Fruit fly (Drosophila melanogaster) whole organism, embryonic: ENCODE results near the gene robo3.

ENCODE experiments used
- Atf6 ChIP-seq: fragments of 200-800 bp; sonication (Bioruptor generic); IDR thresholded peaks from 2 replicates; pipeline ENCODE4 v1.3.6; 2022; ENCODE audit warnings: missing biosample characterization, missing genetic modification characterization
- CG10654 ChIP-seq: fragments of 200-800 bp; sonication (Bioruptor generic); optimal IDR thresholded peaks from 2 replicates; lab custom pipeline; 2016; ENCODE audit warnings: missing biosample characterization, missing genetic modification characterization
- CG11085 ChIP-seq: fragments of 200-800 bp; sonication (Bioruptor generic); IDR thresholded peaks from 2 replicates; pipeline ENCODE4 v1.3.6; 2022; ENCODE audit warnings: missing biosample characterization, missing genetic modification characterization
- CG12155 ChIP-seq: fragments of 200-800 bp; sonication (Bioruptor generic); optimal IDR thresholded peaks from 3 replicates; lab custom pipeline; 2016; ENCODE audit warnings: missing biosample characterization, missing genetic modification characterization
- CG12659 ChIP-seq: fragments of 200-800 bp; sonication (Bioruptor generic); optimal IDR thresholded peaks from 3 replicates; lab custom pipeline; 2017; ENCODE audit warnings: mild to moderate bottlenecking, missing biosample characterization, missing genetic modification reagents, missing genetic modification characterization
- CG14014 ChIP-seq: fragments of 200-800 bp; sonication (Bioruptor generic); IDR thresholded peaks from 2 replicates; pipeline ENCODE4 v1.3.6; 2022; ENCODE audit warnings: missing biosample characterization, missing genetic modification characterization
- CG14441 ChIP-seq: fragments of 200-800 bp; sonication (Bioruptor generic); IDR thresholded peaks from 2 replicates; pipeline ENCODE4 v1.3.6; 2022; ENCODE audit warnings: missing biosample characterization, missing genetic modification characterization
- CG14965 ChIP-seq: fragments of 200-800 bp; sonication (Bioruptor generic); optimal IDR thresholded peaks from 2 replicates; lab custom pipeline; 2016; ENCODE audit warnings: missing biosample characterization, missing genetic modification characterization, borderline replicate concordance
- CG16815 ChIP-seq: fragments of 200-800 bp; sonication (Bioruptor generic); optimal IDR thresholded peaks from 3 replicates; lab custom pipeline; 2017; ENCODE audit warnings: missing biosample characterization, mild to moderate bottlenecking, missing genetic modification characterization
- CG17328 ChIP-seq: fragments of 200-800 bp; sonication (Bioruptor generic); IDR thresholded peaks from 2 replicates; pipeline ENCODE4 v1.3.6; 2022; ENCODE audit warnings: missing biosample characterization, missing genetic modification characterization
- CG17385 ChIP-seq: fragments of 200-800 bp; sonication (Bioruptor generic); optimal IDR thresholded peaks from 3 replicates; lab custom pipeline; 2018; ENCODE audit warnings: missing biosample characterization, mild to moderate bottlenecking, missing genetic modification characterization
- CG18619 ChIP-seq: fragments of 200-800 bp; sonication (Bioruptor generic); optimal IDR thresholded peaks from 3 replicates; lab custom pipeline; 2017; ENCODE audit warnings: missing biosample characterization, mild to moderate bottlenecking, missing genetic modification characterization
- CG34224 ChIP-seq: fragments of 200-800 bp; sonication (Bioruptor generic); IDR thresholded peaks from 3 replicates; pipeline ENCODE4 v1.3.6; 2022; ENCODE audit warnings: missing biosample characterization, missing genetic modification characterization; ENCODE audit not compliant: partially characterized antibody
- CG3847 ChIP-seq: fragments of 200-800 bp; sonication (Bioruptor generic); IDR thresholded peaks from 2 replicates; pipeline ENCODE4 v1.3.6; 2022; ENCODE audit warnings: missing biosample characterization, missing genetic modification characterization
- CG8089 ChIP-seq: fragments of 200-800 bp; sonication (Bioruptor generic); optimal IDR thresholded peaks from 3 replicates; lab custom pipeline; 2016; ENCODE audit warnings: missing biosample characterization, missing genetic modification characterization
- CG8359 ChIP-seq: fragments of 200-800 bp; sonication (Bioruptor generic); optimal IDR thresholded peaks from 2 replicates; lab custom pipeline; 2017; ENCODE audit warnings: missing biosample characterization, mild to moderate bottlenecking, missing genetic modification characterization, borderline replicate concordance
- CG8388 ChIP-seq: fragments of 200-800 bp; sonication (Bioruptor generic); optimal IDR thresholded peaks from 2 replicates; lab custom pipeline; 2019; ENCODE audit warnings: missing biosample characterization, mild to moderate bottlenecking, missing genetic modification characterization, moderate library complexity
- CG9932 ChIP-seq: fragments of 200-800 bp; sonication (Bioruptor generic); IDR thresholded peaks from 2 replicates; pipeline ENCODE4 v1.3.6; 2022; ENCODE audit warnings: missing biosample characterization, missing genetic modification characterization
- CkIIα-i1 ChIP-seq: fragments of 200-800 bp; sonication (Bioruptor generic); IDR thresholded peaks from 2 replicates; pipeline ENCODE4 v1.3.6; 2022; ENCODE audit warnings: missing biosample characterization, missing genetic modification characterization
- D19B ChIP-seq: fragments of 200-800 bp; sonication (Bioruptor generic); optimal IDR thresholded peaks from 2 replicates; lab custom pipeline; 2017; ENCODE audit warnings: missing biosample characterization, mild to moderate bottlenecking, missing genetic modification characterization
- ERR ChIP-seq: fragments of 200-800 bp; sonication (Bioruptor generic); optimal IDR thresholded peaks from 2 replicates; lab custom pipeline; 2016; ENCODE audit warnings: missing biosample characterization, missing genetic modification characterization
- H15 ChIP-seq: fragments of 200-800 bp; sonication (Bioruptor generic); IDR thresholded peaks from 3 replicates; pipeline ENCODE4 v1.3.6; 2022; ENCODE audit warnings: missing biosample characterization, missing genetic modification characterization
- Hmr ChIP-seq: fragments of 200-800 bp; sonication (Bioruptor generic); optimal IDR thresholded peaks from 3 replicates; lab custom pipeline; 2017; ENCODE audit warnings: mild to moderate bottlenecking, missing biosample characterization, missing genetic modification reagents, missing genetic modification characterization
- Hr51 ChIP-seq, 2 experiments: fragments of 200-800 bp; sonication (Bioruptor generic); optimal IDR thresholded peaks; 2 replicates in 1 of 2; 3 replicates in 1 of 2; lab custom pipeline; 2016 to 2018; ENCODE audit warnings: missing biosample characterization in 2 of 2, missing genetic modification characterization in 2 of 2, mild to moderate bottlenecking in 1 of 2, moderate library complexity in 1 of 2
- Hr78 ChIP-seq, 2 experiments: fragments of 200-800 bp in 1 of 2; fragments of >200 bp in 1 of 2; sonication (Bioruptor generic) in 1 of 2; optimal IDR thresholded peaks; 2 replicates each; lab custom pipeline; 2017 to 2019; ENCODE audit warnings: missing biosample characterization in 2 of 2, missing genetic modification characterization in 2 of 2, mild to moderate bottlenecking in 1 of 2, moderate library complexity in 1 of 2
- Meics ChIP-seq: fragments of 200-800 bp; sonication (Bioruptor generic); optimal IDR thresholded peaks from 2 replicates; lab custom pipeline; 2017; ENCODE audit warnings: missing biosample characterization, mild to moderate bottlenecking, missing genetic modification characterization
- Pdp1 ChIP-seq, 2 experiments: fragments of 200-800 bp; sonication (Bioruptor generic); optimal IDR thresholded peaks; 3 replicates each; lab custom pipeline; 2016; ENCODE audit warnings: missing biosample characterization in 2 of 2, missing genetic modification characterization in 2 of 2, mild to moderate bottlenecking in 1 of 2, moderate library complexity in 1 of 2
- Sox102F ChIP-seq: fragments of 200-800 bp; sonication (Bioruptor generic); optimal IDR thresholded peaks from 2 replicates; lab custom pipeline; 2018; ENCODE audit warnings: missing biosample characterization, mild to moderate bottlenecking, missing genetic modification characterization, moderate library complexity
- ap ChIP-seq: fragments of 200-800 bp; sonication (Bioruptor generic); IDR thresholded peaks from 2 replicates; pipeline ENCODE4 v1.3.6; 2022; ENCODE audit warnings: missing biosample characterization, missing genetic modification characterization
- chinmo ChIP-seq: fragments of 200-800 bp; sonication (Bioruptor generic); IDR thresholded peaks from 4 replicates; pipeline ENCODE4 v1.3.6; 2022; ENCODE audit warnings: missing biosample characterization, missing genetic modification characterization; ENCODE audit not compliant: partially characterized antibody
- ci ChIP-seq: fragments of 200-800 bp; sonication (Bioruptor generic); IDR thresholded peaks from 3 replicates; pipeline ENCODE4 v1.3.6; 2022; ENCODE audit warnings: missing biosample characterization, missing genetic modification characterization
- ftz-f1 ChIP-seq: fragments of 200-800 bp; sonication (Bioruptor generic); optimal IDR thresholded peaks from 2 replicates; lab custom pipeline; 2016; ENCODE audit warnings: missing biosample characterization, missing genetic modification characterization
- grau ChIP-seq: fragments of 200-800 bp; optimal IDR thresholded peaks from 3 replicates; lab custom pipeline; 2019; ENCODE audit warnings: missing biosample characterization, mild to moderate bottlenecking, missing genetic modification characterization, moderate library complexity
- grn ChIP-seq: fragments of 200-800 bp; sonication (Bioruptor generic); optimal IDR thresholded peaks from 3 replicates; lab custom pipeline; 2017; ENCODE audit warnings: missing biosample characterization, missing genetic modification characterization
- gsb-n ChIP-seq: fragments of 200-800 bp; sonication (Bioruptor generic); optimal IDR thresholded peaks from 3 replicates; lab custom pipeline; 2018; ENCODE audit warnings: missing biosample characterization, mild to moderate bottlenecking, missing genetic modification characterization
- knrl ChIP-seq: fragments of 200-800 bp; sonication (Bioruptor generic); IDR thresholded peaks from 3 replicates; pipeline ENCODE4 v1.3.6; 2022; ENCODE audit warnings: missing biosample characterization, missing genetic modification characterization; ENCODE audit not compliant: partially characterized antibody
- luna ChIP-seq: fragments of 200-800 bp; sonication (Bioruptor generic); optimal IDR thresholded peaks from 2 replicates; lab custom pipeline; 2016; ENCODE audit warnings: missing biosample characterization, missing genetic modification characterization
- nmo ChIP-seq: fragments of 200-800 bp; sonication (Bioruptor generic); optimal IDR thresholded peaks from 2 replicates; lab custom pipeline; 2018; ENCODE audit warnings: missing biosample characterization, mild to moderate bottlenecking, missing genetic modification characterization, moderate library complexity
- p53 ChIP-seq: fragments of 200-800 bp; sonication (Bioruptor generic); optimal IDR thresholded peaks from 2 replicates; lab custom pipeline; 2016; ENCODE audit warnings: missing biosample characterization, missing genetic modification characterization
- row ChIP-seq: fragments of 200-800 bp; sonication (Bioruptor generic); IDR thresholded peaks from 3 replicates; pipeline ENCODE4 v1.3.6; 2022; ENCODE audit warnings: missing biosample characterization, missing genetic modification characterization
- sim ChIP-seq: fragments of 200-800 bp; sonication (Bioruptor generic); IDR thresholded peaks from 2 replicates; pipeline ENCODE4 v1.3.6; 2022; ENCODE audit warnings: missing biosample characterization, missing genetic modification characterization
- tgo ChIP-seq: fragments of 200-800 bp; sonication (Bioruptor generic); IDR thresholded peaks from 3 replicates; pipeline ENCODE4 v1.3.6; 2022; ENCODE audit warnings: missing biosample characterization, missing genetic modification characterization
- tio ChIP-seq: fragments of 200-800 bp; sonication (Bioruptor generic); optimal IDR thresholded peaks from 2 replicates; lab custom pipeline; 2017; ENCODE audit warnings: missing biosample characterization, missing genetic modification characterization, inconsistent platforms
- unpg ChIP-seq: fragments of 200-800 bp; sonication (Bioruptor generic); optimal IDR thresholded peaks from 3 replicates; lab custom pipeline; 2018; ENCODE audit warnings: missing biosample characterization, mild to moderate bottlenecking, missing genetic modification characterization, moderate library complexity
- zfh1 ChIP-seq: fragments of 200-800 bp; sonication (Bioruptor generic); IDR thresholded peaks from 3 replicates; pipeline ENCODE4 v1.3.6; 2022; ENCODE audit warnings: missing biosample characterization, missing genetic modification characterization

Gene robo3

dm6 chr2L:1217892-1218473, 38.2 kb upstream of the robo3 start (continued):
- TF ChIP-seq tio (GFP tag; lab: Kevin White, UChicago) (peak; percentile 62), CG16815 (GFP tag; lab: Kevin White, UChicago) (peak; percentile 20), CkIIα-i1 (no peak)

dm6 chr2L:1218475-1218874, 37.7 kb upstream of the robo3 start:
- TF ChIP-seq chinmo (0 out of 4 replicates have a peak, but pooled peaks have one; percentile 44), gsb-n (no peak), CG14965 (no peak), tgo (0 out of 3 replicates have a peak, but pooled peaks have one; percentile 12), H15 (GFP tag; lab: Robert Waterston, UW) (no peak), grn (peak; percentile 13), Hr78 (GFP tag; optimal IDR thresholded peaks at IDR 0.05; lab: Kevin White, UChicago) (peak in 1 of 2 experiments; percentile 40), knrl (GFP tag; lab: Robert Waterston, UW) (0 out of 3 replicates have a peak, but pooled peaks have one; percentile 14), ap (GFP tag; lab: Robert Waterston, UW) (no peak), ftz-f1 (peak; percentile 82), CG14014 (GFP tag; lab: Robert Waterston, UW) (0 out of 2 replicates have a peak, but pooled peaks have one; percentile 3), Meics (GFP tag; lab: Kevin White, UChicago) (peak; percentile 81), CG12659 (GFP tag; lab: Kevin White, UChicago) (no peak), Pdp1 (GFP tag; optimal IDR thresholded peaks at IDR 0.05; lab: Kevin White, UChicago) (peak in 1 of 2 experiments; percentile 70), CG14441 (no peak), CG9932 (no peak), CG17385 (GFP tag; lab: Kevin White, UChicago) (no peak), CG3847 (no peak)

dm6 chr2L:1218993-1219392, 37.2 kb upstream of the robo3 start, which contains the start of gene CG42329:
Gene CG42329, plus strand, starts transcription at chr2L:1219293.
- TF ChIP-seq Atf6 (GFP tag; lab: Robert Waterston, UW) = no peak
- TF ChIP-seq D19B = peak; percentile 16

- TF ChIP-seq Hmr (GFP tag; lab: Kevin White, UChicago) = peak; percentile 57
- TF ChIP-seq CG8359 (GFP tag; lab: Kevin White, UChicago) = no peak
- no peak for TF ChIP-seq CG8089 (GFP tag; lab: Kevin White, UChicago)
- peak; percentile 57 for TF ChIP-seq row (GFP tag; lab: Robert Waterston, UW)
- no peak for TF ChIP-seq p53 (GFP tag; lab: Kevin White, UChicago)
- peak in 1 of 2 experiments; percentile 27 for TF ChIP-seq Hr51 (GFP tag; optimal IDR thresholded peaks at IDR 0.05; lab: Kevin White, UChicago)
- no peak for TF ChIP-seq CG8388 (GFP tag; lab: Kevin White, UChicago)
- no peak for TF ChIP-seq CG11085 (GFP tag; lab: Robert Waterston, UW)
- peak; percentile 39 for TF ChIP-seq unpg (GFP tag; lab: Kevin White, UChicago)
- TF ChIP-seq sim (GFP tag; lab: Robert Waterston, UW) = no peak
- 0 out of 2 replicates have a peak, but pooled peaks have one; percentile 7 for TF ChIP-seq CG14014 (GFP tag; lab: Robert Waterston, UW)
- no peak for TF ChIP-seq CG18619
- peak; percentile 25; the same call in 1 of the 2 replicates for TF ChIP-seq CG14441
- TF ChIP-seq ci = 0 out of 3 replicates have a peak, but pooled peaks have one; percentile 55
- TF ChIP-seq zfh1 (GFP tag; lab: Robert Waterston, UW) = peak; percentile 61; the same call in 1 of the 3 replicates
- TF ChIP-seq Sox102F (GFP tag; lab: Kevin White, UChicago) = peak; percentile 46
- peak; percentile 15 for TF ChIP-seq CG17385 (GFP tag; lab: Kevin White, UChicago)
- no peak for TF ChIP-seq luna (GFP tag; lab: Kevin White, UChicago)
- TF ChIP-seq CG12155 (GFP tag; lab: Kevin White, UChicago) = no peak
- no peak for TF ChIP-seq ERR (GFP tag; lab: Kevin White, UChicago)
- no peak for TF ChIP-seq CG34224 (GFP tag; lab: Robert Waterston, UW)
- TF ChIP-seq grau (tag; lab: Kevin White, UChicago) = peak; percentile 36
- TF ChIP-seq Pdp1 (GFP tag; optimal IDR thresholded peaks at IDR 0.05; lab: Kevin White, UChicago) = peak in 1 of 2 experiments; percentile 9
- no peak for TF ChIP-seq CG10654 (GFP tag; lab: Kevin White, UChicago)
- peak; percentile 18 for TF ChIP-seq nmo (GFP tag; lab: Kevin White, UChicago)
- peak; percentile 46; the same call in 1 of the 2 replicates for TF ChIP-seq CG17328 (GFP tag; lab: Robert Waterston, UW)
These were observed 25.5 kb upstream of the robo3 start for dm6 chr2L:1230691-1231090.
